In genomic region chr3L:15516440-15516839, dm6 we compare ENCODE assay signal across 1 fruit fly cellular context.
TF ChIP-seq lines count a peak whose summit lies in the region.

No protein-coding gene starts in this region.

TF ChIP-seq in whole organism, embryonic, 481 proteins besides CTCF, POLR2A, EP300 and RAD21 (continued from another document):
- TF ChIP-seq CG10209 (GFP tag; optimal IDR thresholded peaks at IDR 0.05; lab: Kevin White, UChicago) (no peak), NfI (GFP tag; optimal IDR thresholded peaks at IDR 0.05; lab: Kevin White, UChicago) (no peak), CG9727 (GFP tag; optimal IDR thresholded peaks at IDR 0.05; lab: Kevin White, UChicago) (no peak), Bgb (GFP tag; IDR thresholded peaks at IDR 0.05; lab: Robert Waterston, UW; ENCODE audit: partially characterized antibody) (peak; percentile 34), Nf-YB (GFP tag; optimal IDR thresholded peaks at IDR 0.05; lab: Kevin White, UChicago) (no peak), CG30403 (GFP tag; optimal IDR thresholded peaks at IDR 0.05; lab: Kevin White, UChicago) (no peak), toy (GFP tag; IDR thresholded peaks at IDR 0.05; lab: Robert Waterston, UW) (no peak), btn (GFP tag; optimal IDR thresholded peaks at IDR 0.05; lab: Kevin White, UChicago) (no peak), fd64A (GFP tag; optimal IDR thresholded peaks at IDR 0.05; lab: Kevin White, UChicago) (no peak), sim (GFP tag; IDR thresholded peaks at IDR 0.05; lab: Robert Waterston, UW) (no peak), ab (GFP tag; optimal IDR thresholded peaks at IDR 0.05; lab: Kevin White, UChicago) (no peak), prd (optimal IDR thresholded peaks at IDR 0.05; lab: Kevin White, UChicago) (no peak), prd (GFP tag; IDR thresholded peaks at IDR 0.05; lab: Robert Waterston, UW) (no peak), CG14014 (GFP tag; IDR thresholded peaks at IDR 0.05; lab: Robert Waterston, UW) (peak; percentile 27; the same call in 1 of the 2 replicates), Side (GFP tag; optimal IDR thresholded peaks at IDR 0.05; lab: Kevin White, UChicago) (no peak), Doc3 (GFP tag; IDR thresholded peaks at IDR 0.05; lab: Robert Waterston, UW; ENCODE audit: partially characterized antibody) (0 out of 3 replicates have a peak, but pooled peaks have one; percentile 36), lola (GFP tag; optimal IDR thresholded peaks at IDR 0.05; lab: Kevin White, UChicago) (peak in 1 of 3 experiments; percentile 57), sna (GFP tag; IDR thresholded peaks at IDR 0.05; lab: Robert Waterston, UW; ENCODE audit: partially characterized antibody) (no peak), chm (GFP tag; IDR thresholded peaks at IDR 0.05; lab: Robert Waterston, UW) (no peak), CG15073 (GFP tag; optimal IDR thresholded peaks at IDR 0.05; lab: Kevin White, UChicago) (no peak), CG18476 (GFP tag; optimal IDR thresholded peaks at IDR 0.05; lab: Kevin White, UChicago) (no peak), Sry-δ (GFP tag; optimal IDR thresholded peaks at IDR 0.05; lab: Kevin White, UChicago) (peak; percentile 38), CG6689 (GFP tag; IDR thresholded peaks at IDR 0.05; lab: Robert Waterston, UW) (no peak), bigmax (GFP tag; optimal IDR thresholded peaks at IDR 0.05; lab: Kevin White, UChicago) (no peak), CG1602 (GFP tag; optimal IDR thresholded peaks at IDR 0.05; lab: Kevin White, UChicago) (no peak), CG9817 (tag; optimal IDR thresholded peaks at IDR 0.05; lab: Kevin White, UChicago) (no peak), CG3407 (GFP tag; optimal IDR thresholded peaks at IDR 0.05; lab: Kevin White, UChicago) (no peak), PHDP (tag; optimal IDR thresholded peaks at IDR 0.05; lab: Kevin White, UChicago) (no peak), CG8388 (GFP tag; optimal IDR thresholded peaks at IDR 0.05; lab: Kevin White, UChicago) (no peak), cwo (GFP tag; optimal IDR thresholded peaks at IDR 0.05; lab: Kevin White, UChicago) (no peak), CG17385 (GFP tag; optimal IDR thresholded peaks at IDR 0.05; lab: Kevin White, UChicago) (no peak), BEAF-32 (GFP tag; optimal IDR thresholded peaks at IDR 0.05; lab: Kevin White, UChicago) (peak; percentile 66), CG34422 (GFP tag; IDR thresholded peaks at IDR 0.05; lab: Robert Waterston, UW) (no peak), CG3065 (GFP tag; optimal IDR thresholded peaks at IDR 0.05; lab: Kevin White, UChicago) (no peak), fu2 (GFP tag; optimal IDR thresholded peaks at IDR 0.05; lab: Kevin White, UChicago) (no peak), tio (GFP tag; optimal IDR thresholded peaks at IDR 0.05; lab: Kevin White, UChicago) (no peak), CG8478 (optimal IDR thresholded peaks at IDR 0.05; lab: Kevin White, UChicago) (no peak), jigr1 (GFP tag; IDR thresholded peaks at IDR 0.05; lab: Robert Waterston, UW) (no peak), Dll (GFP tag; IDR thresholded peaks at IDR 0.05; lab: Robert Waterston, UW; ENCODE audit: partially characterized antibody) (peak; percentile 50; the same call in 1 of the 4 replicates), CG12155 (GFP tag; optimal IDR thresholded peaks at IDR 0.05; lab: Kevin White, UChicago) (no peak), Bdp1 (GFP tag; optimal IDR thresholded peaks at IDR 0.05; lab: Kevin White, UChicago) (no peak), YL-1 (GFP tag; optimal IDR thresholded peaks at IDR 0.05; lab: Kevin White, UChicago) (no peak), CG5245 (GFP tag; optimal IDR thresholded peaks at IDR 0.05; lab: Kevin White, UChicago) (no peak), C15 (GFP tag; IDR thresholded peaks at IDR 0.05; lab: Robert Waterston, UW) (no peak), bab2 (GFP tag; optimal IDR thresholded peaks at IDR 0.05; lab: Kevin White, UChicago) (no peak), CG2116 (GFP tag; optimal IDR thresholded peaks at IDR 0.05; lab: Kevin White, UChicago) (peak; percentile 55), CG17361 (GFP tag; IDR thresholded peaks at IDR 0.05; lab: Robert Waterston, UW) (no peak), nerfin-2 (GFP tag; IDR thresholded peaks at IDR 0.05; lab: Robert Waterston, UW; ENCODE audit: partially characterized antibody) (no peak), MBD-R2 (GFP tag; IDR thresholded peaks at IDR 0.05; lab: Robert Waterston, UW) (peak; percentile 34; the same call in 1 of the 2 replicates), nerfin-1 (tag; optimal IDR thresholded peaks at IDR 0.05; lab: Kevin White, UChicago) (no peak), mirr (GFP tag; optimal IDR thresholded peaks at IDR 0.05; lab: Kevin White, UChicago) (no peak), CG3847 (GFP tag; IDR thresholded peaks at IDR 0.05; lab: Robert Waterston, UW) (no peak), oc (tag; optimal IDR thresholded peaks at IDR 0.05; lab: Kevin White, UChicago) (no peak), Rfx (GFP tag; IDR thresholded peaks at IDR 0.05; lab: Robert Waterston, UW) (0 out of 2 replicates have a peak, but pooled peaks have one; percentile 25), Dp (GFP tag; optimal IDR thresholded peaks at IDR 0.05; lab: Kevin White, UChicago) (peak; percentile 12), hth (optimal IDR thresholded peaks at IDR 0.05; lab: Kevin White, UChicago) (no peak), gt (GFP tag; IDR thresholded peaks at IDR 0.05; lab: Robert Waterston, UW) (no peak), Spps (tag; optimal IDR thresholded peaks at IDR 0.05; lab: Kevin White, UChicago) (no peak), peb (GFP tag; IDR thresholded peaks at IDR 0.05; lab: Robert Waterston, UW) (no peak), Dip2 (GFP tag; IDR thresholded peaks at IDR 0.05; lab: Robert Waterston, UW) (no peak), vvl (GFP tag; IDR thresholded peaks at IDR 0.05; lab: Robert Waterston, UW) (no peak), Max (GFP tag; optimal IDR thresholded peaks at IDR 0.05; lab: Kevin White, UChicago) (no peak), Mes4 (GFP tag; optimal IDR thresholded peaks at IDR 0.05; lab: Kevin White, UChicago) (no peak), CG1603 (tag; optimal IDR thresholded peaks at IDR 0.05; lab: Kevin White, UChicago) (no peak), tgo (GFP tag; IDR thresholded peaks at IDR 0.05; lab: Robert Waterston, UW) (no peak), danr (GFP tag; IDR thresholded peaks at IDR 0.05; lab: Robert Waterston, UW) (no peak), Hmr (GFP tag; optimal IDR thresholded peaks at IDR 0.05; lab: Kevin White, UChicago) (no peak), zfh2 (GFP tag; optimal IDR thresholded peaks at IDR 0.05; lab: Kevin White, UChicago) (no peak), CG2889 (GFP tag; IDR thresholded peaks at IDR 0.05; lab: Robert Waterston, UW) (no peak), bbx (GFP tag; IDR thresholded peaks at IDR 0.05; lab: Robert Waterston, UW; ENCODE audit: partially characterized antibody) (no peak), lmd (GFP tag; IDR thresholded peaks at IDR 0.05; lab: Robert Waterston, UW) (no peak), wdn (GFP tag; IDR thresholded peaks at IDR 0.05; lab: Robert Waterston, UW) (no peak), Awh (GFP tag; IDR thresholded peaks at IDR 0.05; lab: Robert Waterston, UW) (no peak), vfl (GFP tag; optimal IDR thresholded peaks at IDR 0.05; lab: Kevin White, UChicago) (no peak), CG7556 (GFP tag; optimal IDR thresholded peaks at IDR 0.05; lab: Kevin White, UChicago) (no peak), pros (GFP tag; optimal IDR thresholded peaks at IDR 0.05; lab: Kevin White, UChicago) (no peak), CG5180 (GFP tag; optimal IDR thresholded peaks at IDR 0.05; lab: Kevin White, UChicago) (no peak), CG13287 (GFP tag; IDR thresholded peaks at IDR 0.05; lab: Robert Waterston, UW; ENCODE audit: partially characterized antibody) (peak; percentile 36; the same call in 1 of the 2 replicates), disco-r (GFP tag; optimal IDR thresholded peaks at IDR 0.05; lab: Kevin White, UChicago) (no peak), slou (GFP tag; optimal IDR thresholded peaks at IDR 0.05; lab: Kevin White, UChicago) (no peak), CG13424 (tag; optimal IDR thresholded peaks at IDR 0.05; lab: Kevin White, UChicago) (no peak), Fer3 (tag; optimal IDR thresholded peaks at IDR 0.05; lab: Kevin White, UChicago) (no peak), CG10543 (GFP tag; optimal IDR thresholded peaks at IDR 0.05; lab: Kevin White, UChicago) (no peak), tin (GFP tag; optimal IDR thresholded peaks at IDR 0.05; lab: Kevin White, UChicago) (no peak), yki (optimal IDR thresholded peaks at IDR 0.05; lab: Kevin White, UChicago) (no peak), HmgZ (tag; optimal IDR thresholded peaks at IDR 0.05; lab: Kevin White, UChicago) (peak; percentile 7), CG15011 (GFP tag; optimal IDR thresholded peaks at IDR 0.05; lab: Kevin White, UChicago) (no peak), amos (GFP tag; IDR thresholded peaks at IDR 0.05; lab: Robert Waterston, UW; ENCODE audit: partially characterized antibody) (no peak; the same call in 1 of the 2 replicates), tup (GFP tag; optimal IDR thresholded peaks at IDR 0.05; lab: Kevin White, UChicago) (no peak), D19B (GFP tag; optimal IDR thresholded peaks at IDR 0.05; lab: Kevin White, UChicago) (no peak), Optix (GFP tag; IDR thresholded peaks at IDR 0.05; lab: Robert Waterston, UW) (no peak), CG31365 (tag; optimal IDR thresholded peaks at IDR 0.05; lab: Kevin White, UChicago) (no peak), CG17568 (GFP tag; optimal IDR thresholded peaks at IDR 0.05; lab: Kevin White, UChicago) (no peak), CG31224 (GFP tag; IDR thresholded peaks at IDR 0.05; lab: Robert Waterston, UW) (no peak), Mrtf (GFP tag; IDR thresholded peaks at IDR 0.05; lab: Robert Waterston, UW) (no peak), CG16863 (GFP tag; optimal IDR thresholded peaks at IDR 0.05; lab: Kevin White, UChicago) (no peak), zen (tag; optimal IDR thresholded peaks at IDR 0.05; lab: Kevin White, UChicago) (no peak), Oli (tag; optimal IDR thresholded peaks at IDR 0.05; lab: Kevin White, UChicago) (no peak), caup (GFP tag; optimal IDR thresholded peaks at IDR 0.05; lab: Kevin White, UChicago; ENCODE audit: severe bottlenecking) (no peak), CG9797 (GFP tag; optimal IDR thresholded peaks at IDR 0.05; lab: Kevin White, UChicago) (no peak), al (GFP tag; IDR thresholded peaks at IDR 0.05; lab: Robert Waterston, UW) (no peak), Sox102F (GFP tag; optimal IDR thresholded peaks at IDR 0.05; lab: Kevin White, UChicago) (no peak), CG2199 (GFP tag; IDR thresholded peaks at IDR 0.05; lab: Robert Waterston, UW) (peak; percentile 14; the same call in 1 of the 3 replicates), sens-2 (GFP tag; IDR thresholded peaks at IDR 0.05; lab: Robert Waterston, UW) (no peak), CG11723 (GFP tag; optimal IDR thresholded peaks at IDR 0.05; lab: Kevin White, UChicago) (no peak), B-H1 (GFP tag; IDR thresholded peaks at IDR 0.05; lab: Robert Waterston, UW) (no peak), ftz-f1 (GFP tag; optimal IDR thresholded peaks at IDR 0.05; lab: Kevin White, UChicago) (no peak)
